Fruit fly (Drosophila melanogaster) whole organism, embryonic: ENCODE results near the gene CG32036.

Experiments used
- CG10147 ChIP-seq: fragments of 200-800 bp; sonication (Bioruptor generic); optimal IDR thresholded peaks from 2 replicates; lab custom pipeline; 2019; ENCODE audit warnings: missing biosample characterization, mild to moderate bottlenecking, missing genetic modification characterization, moderate library complexity
- CG10209 ChIP-seq: fragments of 200-800 bp; sonication (Bioruptor generic); optimal IDR thresholded peaks from 3 replicates; lab custom pipeline; 2017; ENCODE audit warnings: missing biosample characterization, mild to moderate bottlenecking, missing genetic modification characterization, missing genetic modification reagents
- CG10565 ChIP-seq: fragments of 200-800 bp; sonication (Bioruptor generic); optimal IDR thresholded peaks from 3 replicates; lab custom pipeline; 2016; ENCODE audit warnings: missing biosample characterization, mild to moderate bottlenecking, missing genetic modification characterization
- CG12391 ChIP-seq: fragments of 200-800 bp; sonication (Bioruptor generic); optimal IDR thresholded peaks from 3 replicates; lab custom pipeline; 2018; ENCODE audit warnings: missing biosample characterization, mild to moderate bottlenecking, missing genetic modification characterization, moderate library complexity
- CG12659 ChIP-seq: fragments of 200-800 bp; sonication (Bioruptor generic); optimal IDR thresholded peaks from 3 replicates; lab custom pipeline; 2017; ENCODE audit warnings: mild to moderate bottlenecking, missing biosample characterization, missing genetic modification reagents, missing genetic modification characterization
- CG13287 ChIP-seq: fragments of 200-800 bp; sonication (Bioruptor generic); IDR thresholded peaks from 2 replicates; pipeline ENCODE4 v1.3.6; 2022; ENCODE audit warnings: missing biosample characterization, missing genetic modification characterization; ENCODE audit not compliant: partially characterized antibody
- CG15073 ChIP-seq: fragments of 200-800 bp; sonication (Bioruptor generic); optimal IDR thresholded peaks from 2 replicates; lab custom pipeline; 2016; ENCODE audit warnings: missing biosample characterization, missing genetic modification characterization
- CG17328 ChIP-seq: fragments of 200-800 bp; sonication (Bioruptor generic); IDR thresholded peaks from 2 replicates; pipeline ENCODE4 v1.3.6; 2022; ENCODE audit warnings: missing biosample characterization, missing genetic modification characterization
- CG2202 ChIP-seq: fragments of 200-800 bp; sonication (Bioruptor generic); optimal IDR thresholded peaks from 2 replicates; lab custom pipeline; 2018; ENCODE audit warnings: missing biosample characterization, mild to moderate bottlenecking, missing genetic modification characterization
- CG30020 ChIP-seq: fragments of 200-800 bp; optimal IDR thresholded peaks from 2 replicates; lab custom pipeline; 2019; ENCODE audit warnings: missing biosample characterization, mild to moderate bottlenecking, missing genetic modification characterization, moderate library complexity
- CG3163 ChIP-seq: fragments of 200-800 bp; sonication (Bioruptor generic); optimal IDR thresholded peaks from 3 replicates; lab custom pipeline; 2016; ENCODE audit warnings: missing biosample characterization, missing genetic modification characterization
- CG32772 ChIP-seq: fragments of 200-800 bp; sonication (Bioruptor generic); IDR thresholded peaks from 2 replicates; pipeline ENCODE4 v1.3.6; 2022; ENCODE audit warnings: missing biosample characterization, missing genetic modification characterization
- CG4404 ChIP-seq: fragments of 200-800 bp; sonication (Bioruptor generic); IDR thresholded peaks from 2 replicates; pipeline ENCODE4 v1.3.6; 2022; ENCODE audit warnings: missing biosample characterization, missing genetic modification characterization
- CG6683 ChIP-seq: fragments of 200-800 bp; sonication (Bioruptor generic); optimal IDR thresholded peaks from 2 replicates; lab custom pipeline; 2017; ENCODE audit warnings: missing biosample characterization, mild to moderate bottlenecking, missing genetic modification characterization, missing genetic modification reagents
- CG7357 ChIP-seq: fragments of 200-800 bp; sonication (Bioruptor generic); IDR thresholded peaks from 3 replicates; pipeline ENCODE4 v1.3.6; 2022; ENCODE audit warnings: missing biosample characterization, missing genetic modification characterization
- CG7786 ChIP-seq: fragments of 200-800 bp; sonication (Bioruptor generic); optimal IDR thresholded peaks from 2 replicates; lab custom pipeline; 2016; ENCODE audit warnings: missing biosample characterization, missing genetic modification characterization
- CG9932 ChIP-seq: fragments of 200-800 bp; sonication (Bioruptor generic); IDR thresholded peaks from 2 replicates; pipeline ENCODE4 v1.3.6; 2022; ENCODE audit warnings: missing biosample characterization, missing genetic modification characterization
- Dfd ChIP-seq, 2 experiments: fragments of >200 bp; optimal IDR thresholded peaks; 2 replicates each; lab custom pipeline; 2017; ENCODE audit warnings: missing biosample characterization in 2 of 2, missing genetic modification characterization in 2 of 2
- Dip2 ChIP-seq: fragments of 200-800 bp; sonication (Bioruptor generic); IDR thresholded peaks from 2 replicates; pipeline ENCODE4 v1.3.6; 2022; ENCODE audit warnings: missing biosample characterization, missing genetic modification characterization
- Doc2 ChIP-seq: fragments of 200-800 bp; sonication (Bioruptor generic); IDR thresholded peaks from 2 replicates; pipeline ENCODE4 v1.3.6; 2022; ENCODE audit warnings: missing biosample characterization, missing genetic modification characterization
- Drgx ChIP-seq: fragments of 200-800 bp; sonication (Bioruptor generic); IDR thresholded peaks from 2 replicates; pipeline ENCODE4 v1.3.6; 2022; ENCODE audit warnings: missing biosample characterization, missing genetic modification characterization
- E2f2 ChIP-seq: fragments of 200-800 bp; sonication (Bioruptor generic); IDR thresholded peaks from 2 replicates; pipeline ENCODE4 v1.3.6; 2022; ENCODE audit warnings: missing biosample characterization, missing genetic modification characterization
- Ets97D ChIP-seq: fragments of 200-800 bp; sonication (Bioruptor generic); optimal IDR thresholded peaks from 3 replicates; lab custom pipeline; 2016; ENCODE audit warnings: missing biosample characterization, missing genetic modification characterization
- HLHmδ ChIP-seq: fragments of 200-800 bp; sonication (Bioruptor generic); optimal IDR thresholded peaks from 2 replicates; lab custom pipeline; 2018; ENCODE audit warnings: missing biosample characterization, mild to moderate bottlenecking, missing genetic modification characterization, moderate library complexity
- Lim3 ChIP-seq: fragments of 200-800 bp; sonication (Bioruptor generic); IDR thresholded peaks from 2 replicates; pipeline ENCODE4 v1.3.6; 2022; ENCODE audit warnings: missing biosample characterization, missing genetic modification characterization
- MBD-R2 ChIP-seq: fragments of 200-800 bp; sonication (Bioruptor generic); IDR thresholded peaks from 2 replicates; pipeline ENCODE4 v1.3.6; 2022; ENCODE audit warnings: missing biosample characterization, missing genetic modification characterization
- Mrtf ChIP-seq: fragments of 200-800 bp; sonication (Bioruptor generic); IDR thresholded peaks from 3 replicates; pipeline ENCODE4 v1.3.6; 2022; ENCODE audit warnings: missing biosample characterization, missing genetic modification characterization
- Myb ChIP-seq: fragments of 200-800 bp; sonication (Bioruptor generic); optimal IDR thresholded peaks from 2 replicates; lab custom pipeline; 2016; ENCODE audit warnings: missing biosample characterization, missing genetic modification characterization
- NfI ChIP-seq: fragments of 200-800 bp; sonication (Bioruptor generic); optimal IDR thresholded peaks from 3 replicates; lab custom pipeline; 2018; ENCODE audit warnings: missing biosample characterization, mild to moderate bottlenecking, missing genetic modification characterization, moderate library complexity
- Pdp1 ChIP-seq, 2 experiments: fragments of 200-800 bp; sonication (Bioruptor generic); optimal IDR thresholded peaks; 3 replicates each; lab custom pipeline; 2016; ENCODE audit warnings: missing biosample characterization in 2 of 2, missing genetic modification characterization in 2 of 2, mild to moderate bottlenecking in 1 of 2, moderate library complexity in 1 of 2
- Sox100B ChIP-seq: fragments of 200-800 bp; sonication (Bioruptor generic); optimal IDR thresholded peaks from 3 replicates; lab custom pipeline; 2018; ENCODE audit warnings: missing biosample characterization, mild to moderate bottlenecking, missing genetic modification characterization
- Xbp1 ChIP-seq: fragments of 200-800 bp; sonication (Bioruptor generic); optimal IDR thresholded peaks from 3 replicates; lab custom pipeline; 2016; ENCODE audit warnings: missing biosample characterization, mild to moderate bottlenecking, missing genetic modification characterization
- ac ChIP-seq: fragments of 200-800 bp; sonication (Bioruptor generic); optimal IDR thresholded peaks from 3 replicates; lab custom pipeline; 2017; ENCODE audit warnings: missing biosample characterization, mild to moderate bottlenecking, missing genetic modification characterization
- bbx ChIP-seq: fragments of 200-800 bp; sonication (Bioruptor generic); IDR thresholded peaks from 2 replicates; pipeline ENCODE4 v1.3.6; 2022; ENCODE audit warnings: missing biosample characterization, missing genetic modification characterization; ENCODE audit not compliant: partially characterized antibody
- caup ChIP-seq: fragments of 200-800 bp; sonication (Bioruptor generic); optimal IDR thresholded peaks from 3 replicates; lab custom pipeline; 2017; ENCODE audit warnings: missing biosample characterization, mild to moderate bottlenecking, missing genetic modification characterization, moderate library complexity; ENCODE audit not compliant: severe bottlenecking
- chm ChIP-seq: fragments of 200-800 bp; sonication (Bioruptor generic); IDR thresholded peaks from 2 replicates; pipeline ENCODE4 v1.3.6; 2022; ENCODE audit warnings: missing biosample characterization, missing genetic modification characterization
- chn ChIP-seq: fragments of 200-800 bp; sonication (Bioruptor generic); optimal IDR thresholded peaks from 2 replicates; lab custom pipeline; 2016; ENCODE audit warnings: missing biosample characterization, missing genetic modification characterization
- crol ChIP-seq: fragments of 200-800 bp; sonication (Bioruptor generic); IDR thresholded peaks from 2 replicates; pipeline ENCODE4 v1.3.6; 2022; ENCODE audit warnings: missing biosample characterization, missing genetic modification characterization
- cwo ChIP-seq: fragments of 200-800 bp; sonication (Bioruptor generic); optimal IDR thresholded peaks from 3 replicates; lab custom pipeline; 2017; ENCODE audit warnings: missing biosample characterization, missing genetic modification characterization, mild to moderate bottlenecking, moderate library complexity, missing genetic modification reagents
- dan ChIP-seq: fragments of 200-800 bp; sonication (Bioruptor generic); IDR thresholded peaks from 2 replicates; pipeline ENCODE4 v1.3.6; 2022; ENCODE audit warnings: missing biosample characterization, missing genetic modification characterization
- en ChIP-seq: fragments of 200-800 bp; sonication (Bioruptor generic); optimal IDR thresholded peaks from 2 replicates; lab custom pipeline; 2016; ENCODE audit warnings: missing biosample characterization, missing genetic modification characterization
- exex ChIP-seq: fragments of 200-800 bp; sonication (Bioruptor generic); optimal IDR thresholded peaks from 4 replicates; lab custom pipeline; 2018; ENCODE audit warnings: missing biosample characterization, mild to moderate bottlenecking, missing genetic modification characterization, moderate library complexity
- jumu ChIP-seq: fragments of 200-800 bp; sonication (Bioruptor generic); optimal IDR thresholded peaks from 3 replicates; lab custom pipeline; 2016; ENCODE audit warnings: missing biosample characterization, missing genetic modification characterization
- kni ChIP-seq: fragments of 200-800 bp; sonication (Bioruptor generic); optimal IDR thresholded peaks from 3 replicates; lab custom pipeline; 2017; ENCODE audit warnings: mild to moderate bottlenecking, missing biosample characterization, missing genetic modification reagents, missing genetic modification characterization
- nom ChIP-seq: fragments of 200-800 bp; sonication (Bioruptor generic); optimal IDR thresholded peaks from 2 replicates; lab custom pipeline; 2017; ENCODE audit warnings: missing biosample characterization, missing genetic modification characterization, mild to moderate bottlenecking, moderate library complexity, missing genetic modification reagents
- salm ChIP-seq: fragments of 200-800 bp; sonication (Bioruptor generic); optimal IDR thresholded peaks from 2 replicates; lab custom pipeline; 2018; ENCODE audit warnings: missing biosample characterization, mild to moderate bottlenecking, missing genetic modification characterization
- slbo ChIP-seq: fragments of 200-800 bp; sonication (Bioruptor generic); IDR thresholded peaks from 2 replicates; pipeline ENCODE4 v1.3.6; 2022; ENCODE audit warnings: missing biosample characterization, missing genetic modification characterization
- ttk ChIP-seq: fragments of 200-800 bp; sonication (Bioruptor generic); IDR thresholded peaks from 2 replicates; pipeline ENCODE4 v2.1.2; 2022; ENCODE audit warnings: missing biosample characterization, missing genetic modification characterization
- twi ChIP-seq: fragments of 200-800 bp; optimal IDR thresholded peaks from 2 replicates; lab custom pipeline; 2019; ENCODE audit warnings: missing biosample characterization, mild to moderate bottlenecking, missing genetic modification characterization, moderate library complexity
- vfl ChIP-seq: fragments of 200-800 bp; sonication (Bioruptor generic); optimal IDR thresholded peaks from 2 replicates; lab custom pipeline; 2016; ENCODE audit warnings: missing biosample characterization, missing genetic modification characterization

Gene CG32036

DNA sequence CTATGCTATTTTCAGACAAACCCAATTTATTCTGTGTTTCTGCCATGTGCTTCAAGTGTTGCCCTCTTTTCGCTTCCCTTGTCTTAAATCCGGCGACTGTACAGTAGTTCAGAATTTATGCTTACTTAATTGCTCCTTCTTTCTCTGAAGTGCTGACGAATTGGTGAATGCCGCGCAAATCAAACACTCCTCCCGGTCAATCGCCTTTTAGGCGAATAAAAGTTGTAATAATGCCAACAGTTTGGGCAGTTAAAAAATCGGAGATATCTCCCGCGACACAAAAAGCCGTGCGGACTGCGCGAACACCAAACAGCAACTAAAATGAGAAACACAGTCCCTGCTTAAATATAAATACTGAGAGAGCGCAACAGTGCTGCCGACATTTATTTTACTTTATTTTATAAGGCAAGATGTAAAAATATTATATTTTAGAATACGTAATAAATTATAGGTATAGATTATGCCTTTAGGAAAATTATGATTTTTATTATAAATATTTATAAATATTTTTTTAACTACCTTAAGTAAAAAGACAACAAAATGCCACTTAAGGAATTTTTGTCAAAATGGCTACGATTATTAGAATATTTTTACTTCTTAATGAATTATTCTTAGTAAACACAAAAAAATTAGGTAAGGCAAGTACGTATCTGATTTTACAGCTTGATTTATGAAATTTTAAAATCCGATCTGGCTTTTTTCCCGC, 16.1 kb upstream of the CG32036 start, which contains the start of gene path (continued):
- TF ChIP-seq vfl: no peak
- no peak for TF ChIP-seq CG4404 (GFP tag; lab: Robert Waterston, UW)
- peak; percentile 49 for TF ChIP-seq twi (tag; lab: Kevin White, UChicago)
- TF ChIP-seq dan (GFP tag; lab: Robert Waterston, UW): no peak
- no peak for TF ChIP-seq CG32772 (GFP tag; lab: Robert Waterston, UW)
- TF ChIP-seq CG10147: peak; percentile 22
- TF ChIP-seq Dfd (GFP tag; optimal IDR thresholded peaks at IDR 0.05; lab: Kevin White, UChicago): no peak
- no peak for TF ChIP-seq chn (GFP tag; lab: Kevin White, UChicago)
- peak; percentile 13 for TF ChIP-seq CG2202 (tag; lab: Kevin White, UChicago)
- TF ChIP-seq slbo (GFP tag; lab: Robert Waterston, UW): peak; percentile 3; the same call in 1 of the 2 replicates
- TF ChIP-seq ttk (GFP tag; lab: Robert Waterston, UW): no peak
- TF ChIP-seq CG15073 (GFP tag; lab: Kevin White, UChicago): no peak
- TF ChIP-seq en (GFP tag; lab: Kevin White, UChicago): no peak
- TF ChIP-seq Xbp1 (GFP tag; lab: Kevin White, UChicago): no peak
- TF ChIP-seq nom (GFP tag; lab: Kevin White, UChicago): peak; percentile 19
- peak in 1 of 2 experiments; percentile 34 for TF ChIP-seq Pdp1 (GFP tag; optimal IDR thresholded peaks at IDR 0.05; lab: Kevin White, UChicago)
- no peak for TF ChIP-seq NfI (GFP tag; lab: Kevin White, UChicago)
- TF ChIP-seq bbx (GFP tag; lab: Robert Waterston, UW): peak; percentile 67; the same call in 1 of the 2 replicates
- peak; percentile 42; the same call in 1 of the 2 replicates for TF ChIP-seq CG13287
- no peak for TF ChIP-seq jumu
- TF ChIP-seq Mrtf (GFP tag; lab: Robert Waterston, UW): no peak
- TF ChIP-seq ac (GFP tag; lab: Kevin White, UChicago): no peak
- TF ChIP-seq CG7786 (GFP tag; lab: Kevin White, UChicago): no peak
- no peak for TF ChIP-seq CG10565
- peak; percentile 17; the same call in 1 of the 2 replicates for TF ChIP-seq CG17328 (GFP tag; lab: Robert Waterston, UW)
- no peak for TF ChIP-seq CG7357 (GFP tag; lab: Robert Waterston, UW)
- TF ChIP-seq Doc2 (GFP tag; lab: Robert Waterston, UW): no peak
- peak; percentile 32 for TF ChIP-seq CG12659 (GFP tag; lab: Kevin White, UChicago)
- no peak for TF ChIP-seq MBD-R2 (GFP tag; lab: Robert Waterston, UW)
- TF ChIP-seq CG12391 (tag; lab: Kevin White, UChicago): peak; percentile 55
- TF ChIP-seq CG3163 (GFP tag; lab: Kevin White, UChicago): peak; percentile 54
- no peak for TF ChIP-seq crol (GFP tag; lab: Robert Waterston, UW)
- peak; percentile 29 for TF ChIP-seq kni (GFP tag; lab: Kevin White, UChicago)
- peak; percentile 31 for TF ChIP-seq HLHmδ (GFP tag; lab: Kevin White, UChicago)
- no peak for TF ChIP-seq Dip2 (GFP tag; lab: Robert Waterston, UW)
- no peak for TF ChIP-seq salm (tag; lab: Kevin White, UChicago)
- no peak for TF ChIP-seq E2f2 (GFP tag; lab: Robert Waterston, UW)
- TF ChIP-seq exex: no peak
- no peak for TF ChIP-seq CG9932 (GFP tag; lab: Robert Waterston, UW)
- TF ChIP-seq caup: no peak
- no peak for TF ChIP-seq Ets97D (GFP tag; lab: Kevin White, UChicago)
- TF ChIP-seq Lim3: no peak
- TF ChIP-seq chm: peak; percentile 69; the same call in 1 of the 2 replicates
- no peak for TF ChIP-seq Drgx (GFP tag; lab: Robert Waterston, UW)
- TF ChIP-seq CG30020 (tag; lab: Kevin White, UChicago): peak; percentile 14
- no peak for TF ChIP-seq Myb
- peak; percentile 38 for TF ChIP-seq CG6683 (GFP tag; lab: Kevin White, UChicago)
- peak; percentile 37 for TF ChIP-seq CG10209
- TF ChIP-seq Sox100B (GFP tag; lab: Kevin White, UChicago): peak; percentile 82
- TF ChIP-seq cwo: peak; percentile 50
